Worm (Caenorhabditis elegans): ENCODE results near the gene C06C3.3.

C06C3.3 gene

DNA sequence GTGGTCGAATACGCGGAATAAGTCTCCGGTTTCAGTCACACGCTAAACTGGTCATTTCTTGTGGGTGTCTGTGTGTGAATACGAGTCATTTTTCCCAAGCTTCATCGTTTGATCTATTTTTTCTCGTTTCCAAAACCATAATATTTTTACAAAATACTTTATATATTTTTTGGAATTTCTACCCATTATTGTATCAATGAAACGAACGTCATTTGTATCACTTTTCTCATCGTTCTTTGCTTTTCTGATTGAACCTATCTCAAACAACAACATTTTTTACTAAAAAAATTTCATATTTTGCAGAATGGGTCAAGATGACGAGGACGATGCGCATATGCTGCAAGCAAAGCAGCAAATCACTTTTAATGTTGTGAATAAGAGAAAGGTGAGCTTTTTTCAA is 14.1 kb downstream of the C06C3.3 start, which contains the start of gene mel-11:
mel-11 (plus strand) TSS at position 301 of the 400 bp plus-strand sequence.
- TF ChIP-seq snpc-4 (tag; optimal IDR thresholded peaks at IDR 0.05): no peak
- no peak for TF ChIP-seq unc-39 (tag; optimal IDR thresholded peaks at IDR 0.05)
- TF ChIP-seq ZK337.2 (GFP tag; IDR thresholded peaks at IDR 0.05): no peak
- no peak for TF ChIP-seq Y5F2A.4 (GFP tag; optimal IDR thresholded peaks at IDR 0.05)
- no peak for TF ChIP-seq set-16 (GFP tag; IDR thresholded peaks at IDR 0.05)
- no peak for TF ChIP-seq mxl-3 (GFP tag; optimal IDR thresholded peaks at IDR 0.05)
- no peak for TF ChIP-seq jun-1 (tag; optimal IDR thresholded peaks at IDR 0.05)
- TF ChIP-seq ama-1 (optimal IDR thresholded peaks at IDR 0.05): no peak
- TF ChIP-seq ceh-82 (tag; optimal IDR thresholded peaks at IDR 0.05): no peak
- TF ChIP-seq Y105C5A.15 (GFP tag; IDR thresholded peaks at IDR 0.05): no peak
- TF ChIP-seq fkh-10 (GFP tag; optimal IDR thresholded peaks at IDR 0.05): no peak
- TF ChIP-seq attf-4 (tag; optimal IDR thresholded peaks at IDR 0.05): no peak
- no peak for TF ChIP-seq nhr-102 (tag; optimal IDR thresholded peaks at IDR 0.05)
- TF ChIP-seq cey-2 (tag; optimal IDR thresholded peaks at IDR 0.05; ENCODE audit: borderline replicate concordance, insufficient read depth): no peak

DNA sequence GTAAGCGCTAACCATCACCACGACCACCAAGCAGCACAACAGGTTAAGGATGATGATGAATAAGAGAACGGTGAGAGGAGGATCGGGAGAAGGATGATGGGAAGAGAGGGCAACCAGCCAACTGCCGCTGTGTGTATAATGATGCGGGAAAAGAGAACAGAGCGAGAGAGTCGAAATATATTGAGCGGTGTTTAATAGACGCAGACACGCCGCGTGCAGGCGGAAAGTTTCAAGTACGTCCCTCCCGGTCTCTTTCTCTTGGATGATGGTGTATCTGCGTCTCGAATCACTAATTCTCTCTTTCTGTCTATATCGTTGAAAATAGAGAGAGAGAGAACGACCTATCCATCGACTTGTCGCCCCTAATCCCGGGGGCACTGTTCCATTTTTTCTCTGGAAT is 15.6 kb downstream of the C06C3.3 start:
- no peak for TF ChIP-seq zip-11 (GFP tag; IDR thresholded peaks at IDR 0.05)
- no peak for TF ChIP-seq daf-8 (GFP tag; IDR thresholded peaks at IDR 0.05)
- TF ChIP-seq lin-13 (GFP tag; optimal IDR thresholded peaks at IDR 0.05): no peak
- TF ChIP-seq hlh-11 (tag; optimal IDR thresholded peaks at IDR 0.05): peak; percentile 76
- TF ChIP-seq lin-38 (GFP tag; IDR thresholded peaks at IDR 0.05): peak; percentile 35; the same call in 1 of the 2 replicates
- no peak for TF ChIP-seq tra-1 (GFP tag; IDR thresholded peaks at IDR 0.05)
- TF ChIP-seq gei-8 (GFP tag; optimal IDR thresholded peaks at IDR 0.05): no peak
- TF ChIP-seq fos-1 (tag; optimal IDR thresholded peaks at IDR 0.05): no peak
- TF ChIP-seq arid-1 (GFP tag; conservative IDR thresholded peaks at IDR 0.05): no peak
- TF ChIP-seq mdt-29 (GFP tag; IDR thresholded peaks at IDR 0.05): no peak
- TF ChIP-seq pha-4 (GFP tag; IDR thresholded peaks at IDR 0.05): 0 out of 2 replicates have a peak, but pooled peaks have one; percentile 30
- TF ChIP-seq pha-4 (tag; optimal IDR thresholded peaks at IDR 0.05): no peak
- TF ChIP-seq zfp-2 (tag; optimal IDR thresholded peaks at IDR 0.05): no peak
- TF ChIP-seq pqm-1 (tag; optimal IDR thresholded peaks at IDR 0.05): no peak
- peak in 1 of 2 experiments; percentile 43 for TF ChIP-seq unc-62 (GFP tag; optimal IDR thresholded peaks at IDR 0.05 in 1 of 2)
- no peak for TF ChIP-seq unc-62 (tag; optimal IDR thresholded peaks at IDR 0.05)
- no peak for TF ChIP-seq ama-1 (optimal IDR thresholded peaks at IDR 0.05)
- TF ChIP-seq nhr-28 (tag; optimal IDR thresholded peaks at IDR 0.05): peak; percentile 71
- TF ChIP-seq attf-4 (tag; optimal IDR thresholded peaks at IDR 0.05): no peak
- no peak for TF ChIP-seq dmd-9 (GFP tag; IDR thresholded peaks at IDR 0.05)
- TF ChIP-seq nhr-76 (tag; optimal IDR thresholded peaks at IDR 0.05): no peak
- TF ChIP-seq dmd-6 (GFP tag; IDR thresholded peaks at IDR 0.05): peak; percentile 28; the same call in 1 of the 2 replicates
- TF ChIP-seq lin-29 (GFP tag; IDR thresholded peaks at IDR 0.05): no peak
- TF ChIP-seq mdl-1 (tag; optimal IDR thresholded peaks at IDR 0.05): peak in 1 of 2 experiments; percentile 72
- TF ChIP-seq F26F4.8 (GFP tag; conservative IDR thresholded peaks at IDR 0.05): no peak
- TF ChIP-seq ztf-11 (tag; optimal IDR thresholded peaks at IDR 0.05): no peak
- peak; percentile 90 for TF ChIP-seq mxl-3 (GFP tag; optimal IDR thresholded peaks at IDR 0.05)
- TF ChIP-seq F37D6.2 (tag; optimal IDR thresholded peaks at IDR 0.05): no peak
- no peak for TF ChIP-seq F49E8.2 (tag; optimal IDR thresholded peaks at IDR 0.05; ENCODE audit: borderline replicate concordance)
- peak; percentile 21 for TF ChIP-seq nhr-25 (tag; optimal IDR thresholded peaks at IDR 0.05; ENCODE audit: borderline replicate concordance, insufficient read depth)
- no peak for TF ChIP-seq zip-2 (tag; optimal IDR thresholded peaks at IDR 0.05)
- TF ChIP-seq Y105C5A.15 (GFP tag; IDR thresholded peaks at IDR 0.05): no peak
- TF ChIP-seq ZK337.2 (GFP tag; IDR thresholded peaks at IDR 0.05): no peak
- TF ChIP-seq lsy-2 (tag; optimal IDR thresholded peaks at IDR 0.05): peak in 1 of 2 experiments; percentile 47
- TF ChIP-seq dmd-8 (GFP tag; IDR thresholded peaks at IDR 0.05): no peak
- no peak for TF ChIP-seq unc-130 (GFP tag; optimal IDR thresholded peaks at IDR 0.05)
- no peak for TF ChIP-seq lir-3 (tag; optimal IDR thresholded peaks at IDR 0.05)
- TF ChIP-seq ZK546.5 (tag; optimal IDR thresholded peaks at IDR 0.05): no peak
- no peak for TF ChIP-seq set-16 (GFP tag; IDR thresholded peaks at IDR 0.05)
- TF ChIP-seq ceh-32 (tag; optimal IDR thresholded peaks at IDR 0.05; ENCODE audit: poor library complexity): no peak
- TF ChIP-seq ces-1 (GFP tag; optimal IDR thresholded peaks at IDR 0.05): no peak
- no peak for TF ChIP-seq nhr-6 (tag; optimal IDR thresholded peaks at IDR 0.05)
